Worm (Caenorhabditis elegans): Measurements from ENCODE around the gene M01B2.12.

DNA sequence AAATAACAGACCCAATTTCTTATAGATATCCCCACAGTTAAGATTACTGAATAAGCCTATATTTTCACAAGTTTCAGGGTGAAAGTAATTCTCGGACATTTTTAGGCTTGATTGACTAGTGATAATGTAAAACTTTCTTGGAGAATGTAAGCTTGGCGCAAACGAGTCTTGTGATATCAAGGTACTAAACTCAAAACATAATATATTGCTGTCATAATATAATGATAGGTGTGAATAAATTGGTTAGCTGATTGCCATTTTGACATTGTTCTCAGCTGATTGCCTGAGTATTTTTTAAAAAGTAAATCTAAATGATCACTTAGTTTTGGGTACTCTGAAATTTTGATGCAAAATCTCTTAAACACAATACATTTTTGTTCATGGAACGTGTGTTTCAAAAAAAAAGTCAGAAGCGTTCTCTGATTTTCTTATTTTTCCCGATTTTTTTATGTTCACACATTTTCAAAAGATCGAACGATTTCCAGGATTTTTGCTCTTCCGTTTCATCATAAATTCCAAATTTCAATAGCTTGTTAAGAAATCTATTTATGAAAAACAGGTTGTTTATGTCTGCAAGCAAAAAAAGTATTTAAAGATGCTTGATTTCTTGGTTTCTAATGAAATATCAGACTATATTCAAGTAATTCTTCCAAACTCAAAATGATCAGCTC lies 17.4 kb upstream of the M01B2.12 start, which contains the start of the genes srw-19 and srx-51:
- no peak for TF ChIP-seq ztf-11 (tag; optimal IDR thresholded peaks at IDR 0.05)
- TF ChIP-seq mls-2 (tag; optimal IDR thresholded peaks at IDR 0.05) = no peak
- TF ChIP-seq tbx-8 (GFP tag; optimal IDR thresholded peaks at IDR 0.05) = no peak
- no peak for TF ChIP-seq unc-39 (tag; optimal IDR thresholded peaks at IDR 0.05)
- TF ChIP-seq mab-5 (tag; optimal IDR thresholded peaks at IDR 0.05) = no peak
- TF ChIP-seq ces-1 (GFP tag; optimal IDR thresholded peaks at IDR 0.05) = no peak
- no peak for TF ChIP-seq nhr-12 (tag; optimal IDR thresholded peaks at IDR 0.05)
- TF ChIP-seq lin-13 (tag; optimal IDR thresholded peaks at IDR 0.05) = no peak
- TF ChIP-seq cnd-1 (tag; optimal IDR thresholded peaks at IDR 0.05) = no peak
- TF ChIP-seq unc-62 (GFP tag; optimal IDR thresholded peaks at IDR 0.05) = no peak
- TF ChIP-seq snpc-4 (tag; optimal IDR thresholded peaks at IDR 0.05) = no peak
- TF ChIP-seq nhr-237 (tag; optimal IDR thresholded peaks at IDR 0.05) = no peak
- no peak for TF ChIP-seq ceh-43 (GFP tag; optimal IDR thresholded peaks at IDR 0.05)
- TF ChIP-seq bed-3 (GFP tag; optimal IDR thresholded peaks at IDR 0.05) = no peak

Data from whole organism, mixed stage, embryonic.